Worm (Caenorhabditis elegans) whole organism, L4 larva: ENCODE measurements around the gene dao-6.
A peak's percentile ranks its signal among the peaks of the same experiment; 100 is the strongest.

ENCODE experiments used
- F10B5.3 ChIP-seq: sonication (generic microtip); optimal IDR thresholded peaks from 2 replicates; lab custom pipeline; 2016; ENCODE audit warnings: mild to moderate bottlenecking, missing genetic modification characterization, missing compliant biosample characterization
- F49E8.2 ChIP-seq: sonication (generic microtip); optimal IDR thresholded peaks from 2 replicates; lab custom pipeline; 2016; ENCODE audit warnings: missing compliant biosample characterization, mild to moderate bottlenecking, missing genetic modification characterization, borderline replicate concordance
- T20F7.1 ChIP-seq: fragments of 200-800 bp; sonication (Bioruptor generic); optimal IDR thresholded peaks from 2 replicates; lab custom pipeline; 2018; ENCODE audit warnings: mild to moderate bottlenecking, missing genetic modification characterization, missing compliant biosample characterization
- T26A8.4 ChIP-seq: fragments of 200-800 bp; sonication (Bioruptor generic); IDR thresholded peaks from 2 replicates; pipeline ENCODE4 v1.3.6; 2022; ENCODE audit warnings: missing genetic modification characterization, missing compliant biosample characterization
- Y105C5A.15 ChIP-seq: fragments of 200-800 bp; sonication (Bioruptor generic); IDR thresholded peaks from 2 replicates; pipeline ENCODE4 v1.3.6; 2022; ENCODE audit warnings: missing genetic modification characterization, missing compliant biosample characterization
- Y5F2A.4 ChIP-seq: fragments of 200-800 bp; sonication (Bioruptor generic); optimal IDR thresholded peaks from 2 replicates; lab custom pipeline; 2018; ENCODE audit warnings: mild to moderate bottlenecking, missing genetic modification characterization, missing compliant biosample characterization
- aha-1 ChIP-seq: fragments of 150-350 bp; peaks from one replicate; lab custom pipeline; 2014; ENCODE audit warnings: missing biosample characterization, missing genetic modification characterization
- ama-1 ChIP-seq: fragments of 150-350 bp; optimal IDR thresholded peaks from 2 replicates; lab custom pipeline; 2014; ENCODE audit warnings: inconsistent platforms, mixed read lengths
- ceh-20 ChIP-seq: fragments of 200-800 bp; sonication (Bioruptor generic); IDR thresholded peaks from 2 replicates; pipeline ENCODE4 v1.3.6; 2022; ENCODE audit warnings: missing genetic modification reagents, missing genetic modification characterization, missing compliant biosample characterization
- ceh-62 ChIP-seq: sonication (generic microtip); optimal IDR thresholded peaks from 2 replicates; lab custom pipeline; 2017; ENCODE audit warnings: missing biosample characterization, missing genetic modification characterization
- ctbp-1 ChIP-seq: fragments of 200-800 bp; sonication (Bioruptor generic); IDR thresholded peaks from 2 replicates; pipeline ENCODE4 v1.3.6; 2022; ENCODE audit warnings: missing genetic modification reagents, missing genetic modification characterization, missing compliant biosample characterization
- daf-16 ChIP-seq, 3 experiments: sonication (generic microtip); optimal IDR thresholded peaks; 2 replicates each; lab custom pipeline; 2016 to 2017; ENCODE audit warnings: missing genetic modification characterization in 3 of 3, missing genetic modification reagents in 3 of 3, mild to moderate bottlenecking in 2 of 3, missing compliant biosample characterization in 2 of 3, missing biosample characterization in 1 of 3, moderate library complexity in 1 of 3
- daf-19 ChIP-seq: fragments of 200-800 bp; sonication (Bioruptor generic); conservative IDR thresholded peaks from 2 replicates; pipeline ENCODE4 v1.3.6; 2022; ENCODE audit warnings: missing genetic modification characterization, missing compliant biosample characterization
- duxl-1 ChIP-seq: sonication (generic microtip); optimal IDR thresholded peaks from 2 replicates; lab custom pipeline; 2016; ENCODE audit warnings: mild to moderate bottlenecking, missing genetic modification characterization, moderate library complexity, missing compliant biosample characterization; ENCODE audit not compliant: poor library complexity
- dve-1 ChIP-seq: sonication (generic microtip); optimal IDR thresholded peaks from 2 replicates; lab custom pipeline; 2017; ENCODE audit warnings: antibody characterized with exemption, mild to moderate bottlenecking, missing genetic modification characterization, missing compliant biosample characterization; ENCODE audit not compliant: insufficient read depth
- fos-1 ChIP-seq: fragments of 150-350 bp; optimal IDR thresholded peaks from 2 replicates; lab custom pipeline; 2014; ENCODE audit warnings: missing biosample characterization, missing genetic modification characterization
- hlh-11 ChIP-seq: fragments of 200-800 bp; sonication (Bioruptor generic); optimal IDR thresholded peaks from 2 replicates; lab custom pipeline; 2018; ENCODE audit warnings: mild to moderate bottlenecking, missing genetic modification characterization, missing compliant biosample characterization
- hmg-1.1 ChIP-seq: fragments of 200-800 bp; sonication (Bioruptor generic); IDR thresholded peaks from 2 replicates; pipeline ENCODE4 v1.3.6; 2022; ENCODE audit warnings: missing genetic modification reagents, missing genetic modification characterization, missing compliant biosample characterization
- lin-13 ChIP-seq: fragments of 150-350 bp; optimal IDR thresholded peaks from 2 replicates; lab custom pipeline; 2014; ENCODE audit warnings: missing biosample characterization, missing genetic modification reagents, missing genetic modification characterization
- lin-15B ChIP-seq: fragments of 150-350 bp; sonication (generic microtip); optimal IDR thresholded peaks from 3 replicates; lab custom pipeline; 2014; ENCODE audit warnings: missing biosample characterization, missing genetic modification characterization
- lin-29 ChIP-seq: fragments of 200-800 bp; sonication (Bioruptor generic); IDR thresholded peaks from 2 replicates; pipeline ENCODE4 v1.3.6; 2022; ENCODE audit warnings: missing genetic modification reagents, missing genetic modification characterization, missing compliant biosample characterization
- lin-38 ChIP-seq: fragments of 200-800 bp; sonication (Bioruptor generic); IDR thresholded peaks from 2 replicates; pipeline ENCODE4 v1.3.6; 2022; ENCODE audit warnings: missing genetic modification reagents, missing genetic modification characterization, missing compliant biosample characterization
- lin-39 ChIP-seq: fragments of 150-350 bp; optimal IDR thresholded peaks from 2 replicates; lab custom pipeline; 2014; ENCODE audit warnings: missing biosample characterization, missing genetic modification reagents, missing genetic modification characterization
- lsy-2 ChIP-seq, 2 experiments: fragments of 150-350 bp in 1 of 2; sonication (generic microtip) in 1 of 2; optimal IDR thresholded peaks; 2 replicates each; lab custom pipeline; 2014 to 2017; ENCODE audit warnings: missing biosample characterization in 2 of 2, missing genetic modification characterization in 2 of 2
- mdl-1 ChIP-seq, 2 experiments: fragments of 150-350 bp in 1 of 2; sonication (generic microtip) in 1 of 2; optimal IDR thresholded peaks; 2 replicates each; lab custom pipeline; 2014 to 2017; ENCODE audit warnings: missing biosample characterization in 2 of 2, missing genetic modification characterization in 2 of 2
- mep-1 ChIP-seq: fragments of 150-350 bp; sonication (generic microtip); optimal IDR thresholded peaks from 3 replicates; lab custom pipeline; 2014; ENCODE audit warnings: missing biosample characterization, missing genetic modification characterization
- mxl-2 ChIP-seq: fragments of 200-800 bp; sonication (Bioruptor generic); conservative IDR thresholded peaks from 2 replicates; pipeline ENCODE4 v1.3.6; 2022; ENCODE audit warnings: missing genetic modification reagents, missing genetic modification characterization, missing compliant biosample characterization
- nhr-102 ChIP-seq: sonication (generic microtip); optimal IDR thresholded peaks from 2 replicates; lab custom pipeline; 2016; ENCODE audit warnings: mild to moderate bottlenecking, missing genetic modification characterization, moderate library complexity, missing compliant biosample characterization
- nhr-111 ChIP-seq: fragments of 200-800 bp; sonication (Bioruptor generic); optimal IDR thresholded peaks from 2 replicates; lab custom pipeline; 2018; ENCODE audit warnings: mild to moderate bottlenecking, missing genetic modification characterization, missing compliant biosample characterization
- nhr-25 ChIP-seq: sonication (generic microtip); optimal IDR thresholded peaks from 2 replicates; lab custom pipeline; 2017; ENCODE audit warnings: missing genetic modification characterization, mild to moderate bottlenecking, missing compliant biosample characterization, antibody characterized with exemption, moderate library complexity, borderline replicate concordance; ENCODE audit not compliant: insufficient read depth
- nhr-41 ChIP-seq: fragments of 200-800 bp; sonication (Bioruptor generic); IDR thresholded peaks from 2 replicates; pipeline ENCODE4 v1.3.6; 2022; ENCODE audit warnings: missing genetic modification reagents, missing genetic modification characterization, missing compliant biosample characterization
- nhr-48 ChIP-seq: sonication (generic microtip); optimal IDR thresholded peaks from 2 replicates; lab custom pipeline; 2016; ENCODE audit warnings: mild to moderate bottlenecking, missing genetic modification characterization, missing compliant biosample characterization
- pha-4 ChIP-seq, 2 experiments: fragments of 150-350 bp in 1 of 2; fragments of 200-800 bp in 1 of 2; sonication (Bioruptor generic) in 1 of 2; IDR thresholded peaks in 1 of 2; optimal IDR thresholded peaks in 1 of 2; 2 replicates each; pipeline versions ENCODE4 v1.3.6 to Lab custom; 2014 to 2022; ENCODE audit warnings: missing genetic modification characterization in 2 of 2, missing genetic modification reagents in 2 of 2, missing biosample characterization in 1 of 2, missing compliant biosample characterization in 1 of 2
- php-3 ChIP-seq: fragments of 200-800 bp; sonication (Bioruptor generic); IDR thresholded peaks from 2 replicates; pipeline ENCODE4 v1.3.6; 2022; ENCODE audit warnings: missing genetic modification reagents, missing genetic modification characterization, missing compliant biosample characterization
- saeg-2 ChIP-seq: fragments of 200-800 bp; sonication (Bioruptor generic); IDR thresholded peaks from 2 replicates; pipeline ENCODE4 v1.3.6; 2022; ENCODE audit warnings: missing genetic modification reagents, missing genetic modification characterization, missing compliant biosample characterization
- sdz-12 ChIP-seq: fragments of 200-800 bp; sonication (Bioruptor generic); optimal IDR thresholded peaks from 2 replicates; lab custom pipeline; 2018; ENCODE audit warnings: mild to moderate bottlenecking, missing genetic modification characterization, missing compliant biosample characterization
- set-16 ChIP-seq: fragments of 200-800 bp; sonication (Bioruptor generic); IDR thresholded peaks from 2 replicates; pipeline ENCODE4 v1.3.6; 2022; ENCODE audit warnings: missing genetic modification reagents, missing genetic modification characterization, missing compliant biosample characterization
- snpc-4 ChIP-seq: fragments of 150-350 bp; optimal IDR thresholded peaks from 2 replicates; lab custom pipeline; 2014; ENCODE audit warnings: missing biosample characterization, missing genetic modification characterization
- spr-1 ChIP-seq: sonication (generic microtip); optimal IDR thresholded peaks from 2 replicates; lab custom pipeline; 2016; ENCODE audit warnings: mild to moderate bottlenecking, missing genetic modification characterization, missing compliant biosample characterization
- spr-3 ChIP-seq: fragments of 200-800 bp; sonication (Bioruptor generic); optimal IDR thresholded peaks from 2 replicates; lab custom pipeline; 2018; ENCODE audit warnings: mild to moderate bottlenecking, missing genetic modification characterization, missing compliant biosample characterization
- vab-7 ChIP-seq: fragments of 200-800 bp; sonication (Bioruptor generic); IDR thresholded peaks from 2 replicates; pipeline ENCODE4 v1.3.6; 2022; ENCODE audit warnings: missing genetic modification reagents, missing genetic modification characterization, missing compliant biosample characterization
- zfp-2 ChIP-seq: sonication (generic microtip); optimal IDR thresholded peaks from 2 replicates; lab custom pipeline; 2016; ENCODE audit warnings: mild to moderate bottlenecking, missing genetic modification characterization, missing compliant biosample characterization
- zfp-3 ChIP-seq: fragments of 200-800 bp; sonication (Bioruptor generic); conservative IDR thresholded peaks from 2 replicates; pipeline ENCODE4 v1.3.6; 2022; ENCODE audit warnings: missing genetic modification reagents, missing genetic modification characterization, missing compliant biosample characterization

The dao-6 gene

DNA sequence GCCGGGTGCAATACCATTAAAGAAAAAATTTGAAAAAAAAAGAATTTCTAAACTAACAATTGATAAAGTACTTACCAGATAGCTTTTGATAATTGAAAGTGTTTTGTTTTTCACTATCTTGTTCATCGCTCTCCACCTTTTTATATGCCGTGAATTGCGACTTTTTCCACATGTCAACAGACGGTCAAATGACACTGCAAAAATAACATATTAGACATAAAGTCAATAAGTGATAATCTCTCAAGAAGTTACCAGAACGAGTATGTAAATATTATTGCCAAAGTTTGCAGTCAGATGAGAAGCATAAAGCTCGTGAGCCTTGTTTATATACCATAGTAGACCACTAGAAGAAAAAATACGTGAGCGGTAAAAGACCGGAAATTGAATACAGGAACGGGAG is at the start of gene dao-6:
Gene dao-6, minus strand, starts transcription at position 345 of the 400 bp plus-strand sequence.
- TF ChIP-seq daf-16 (GFP tag; optimal IDR thresholded peaks at IDR 0.05; lab: Kevin White, UChicago) (no peak), daf-16 (tag; optimal IDR thresholded peaks at IDR 0.05; lab: Kevin White, UChicago) (peak; percentile 62), nhr-41 (GFP tag; lab: Robert Waterston, UW) (no peak)

DNA sequence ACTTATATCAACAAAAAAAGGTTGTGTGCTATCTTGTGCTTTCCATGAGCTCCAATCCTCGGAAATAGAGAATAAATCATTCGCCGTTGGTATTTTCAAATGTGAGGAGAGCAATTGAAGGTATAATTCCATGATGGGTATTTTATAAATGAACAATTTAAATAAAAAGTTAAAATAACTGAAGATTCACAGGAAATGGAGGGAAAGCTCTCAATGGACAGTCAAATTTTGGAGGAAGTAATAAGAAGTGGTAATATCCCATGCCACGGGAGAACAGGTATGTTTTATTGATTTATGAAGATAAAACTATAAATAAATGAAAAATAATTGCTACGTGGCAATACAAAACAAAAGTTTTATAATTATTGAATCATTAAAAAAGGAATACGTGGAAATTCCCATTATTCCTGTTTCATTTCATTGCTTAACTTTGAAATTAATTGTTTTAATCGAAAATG is 47.2 kb upstream of the dao-6 start:
- TF ChIP-seq saeg-2 (GFP tag; lab: Robert Waterston, UW) (no peak), T20F7.1 (GFP tag; lab: Kevin White, UChicago) (peak; percentile 47), lin-13 (GFP tag; lab: Kevin White, UChicago) (no peak), F10B5.3 (tag; lab: Kevin White, UChicago) (no peak), T26A8.4 (peak; percentile 55), snpc-4 (tag; lab: Kevin White, UChicago) (no peak), nhr-111 (GFP tag; lab: Kevin White, UChicago) (peak; percentile 51), sdz-12 (peak; percentile 76), spr-1 (tag; lab: Kevin White, UChicago) (peak; percentile 26), ctbp-1 (0 out of 2 replicates have a peak, but pooled peaks have one; percentile 38), lin-39 (tag; lab: Kevin White, UChicago) (no peak), fos-1 (tag; lab: Kevin White, UChicago) (peak; percentile 51), ama-1 (peak; percentile 68), pha-4 (GFP tag; IDR thresholded peaks at IDR 0.05; lab: Robert Waterston, UW) (0 out of 2 replicates have a peak, but pooled peaks have one; percentile 4), pha-4 (tag; optimal IDR thresholded peaks at IDR 0.05; lab: Kevin White, UChicago) (no peak), daf-19 (GFP tag; lab: Robert Waterston, UW) (no peak), ceh-62 (tag; lab: Kevin White, UChicago) (no peak), zfp-3 (GFP tag; lab: Robert Waterston, UW) (peak; percentile 83), set-16 (GFP tag; lab: Robert Waterston, UW) (no peak), mxl-2 (GFP tag; lab: Robert Waterston, UW) (no peak), lin-29 (GFP tag; lab: Robert Waterston, UW) (no peak), lsy-2 (tag; optimal IDR thresholded peaks at IDR 0.05; lab: Kevin White, UChicago) (peak in 1 of 2 experiments; percentile 50), nhr-102 (tag; lab: Kevin White, UChicago) (peak; percentile 73), mdl-1 (tag; optimal IDR thresholded peaks at IDR 0.05; lab: Kevin White, UChicago) (no peak), Y105C5A.15 (GFP tag; lab: Robert Waterston, UW) (0 out of 2 replicates have a peak, but pooled peaks have one; percentile 7), vab-7 (GFP tag; lab: Robert Waterston, UW) (no peak), zfp-2 (tag; lab: Kevin White, UChicago) (no peak), F49E8.2 (tag; lab: Kevin White, UChicago) (no peak), hmg-1.1 (GFP tag; lab: Robert Waterston, UW) (peak; percentile 36; the same call in 1 of the 2 replicates), ceh-20 (no peak), lin-15B (tag; lab: Kevin White, UChicago) (no peak), mep-1 (peak; percentile 65), dve-1 (tag; lab: Kevin White, UChicago) (peak; percentile 78), Y5F2A.4 (GFP tag; lab: Kevin White, UChicago) (no peak), duxl-1 (tag; lab: Kevin White, UChicago) (peak; percentile 46), php-3 (GFP tag; lab: Robert Waterston, UW) (no peak), hlh-11 (no peak), spr-3 (peak; percentile 40), nhr-25 (tag; lab: Kevin White, UChicago) (peak; percentile 11), daf-16 (GFP tag; optimal IDR thresholded peaks at IDR 0.05; lab: Kevin White, UChicago) (peak in 1 of 2 experiments; percentile 62), daf-16 (tag; optimal IDR thresholded peaks at IDR 0.05; lab: Kevin White, UChicago) (peak; percentile 61), nhr-48 (tag; lab: Kevin White, UChicago) (peak; percentile 26), lin-38 (peak; percentile 62), aha-1 (tag; lab: Kevin White, UChicago) (peak; percentile 26)
